Fruit fly (Drosophila melanogaster) Kc167 (cell line): ENCODE results near the gene Wwox.
"Not testable (repeated sequence)": the region's sequence is repeated elsewhere in the genome, so short reads cannot be mapped to it uniquely, and the experiment has no call there.

ENCODE experiments used
- Myc ChIP-seq: fragments of >200 bp; optimal IDR thresholded peaks from 2 replicates; lab custom pipeline; 2017; ENCODE audit warnings: missing external identifiers
- Sin3A ChIP-seq: fragments of >200 bp; optimal IDR thresholded peaks from 2 replicates; lab custom pipeline; 2018; ENCODE audit warnings: missing external identifiers
- h ChIP-seq: fragments of >200 bp; optimal IDR thresholded peaks from 3 replicates; lab custom pipeline; 2018; ENCODE audit warnings: missing external identifiers
- insv ChIP-seq: fragments of >200 bp; optimal IDR thresholded peaks from 3 replicates; lab custom pipeline; 2018; ENCODE audit warnings: missing external identifiers
- psq ChIP-seq: fragments of >200 bp; optimal IDR thresholded peaks from 2 replicates; lab custom pipeline; 2017; ENCODE audit warnings: missing external identifiers
- ttk ChIP-seq: sonication (Bioruptor generic); optimal IDR thresholded peaks from 2 replicates; lab custom pipeline; 2017; ENCODE audit warnings: missing external identifiers

Wwox gene

DNA sequence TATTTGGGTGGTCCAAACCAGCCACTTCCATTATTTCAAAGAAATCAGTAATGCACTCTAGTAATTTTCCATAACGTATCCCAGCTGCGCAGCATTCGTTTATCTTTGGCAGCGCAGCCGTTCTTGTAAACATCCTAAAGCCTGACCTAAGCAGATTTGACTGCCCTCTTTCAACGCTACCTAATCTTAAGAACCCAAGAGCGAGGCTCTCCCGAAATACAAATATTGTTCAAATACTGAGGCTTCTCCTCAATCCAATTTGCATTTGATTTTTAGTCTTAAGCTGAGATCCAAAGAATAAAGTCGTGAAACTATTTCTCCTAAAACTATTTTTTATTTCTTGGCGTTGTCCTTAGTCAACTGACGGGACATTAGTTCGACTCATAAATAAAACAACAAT is 20.4 kb downstream of the Wwox start, which contains the start of gene CG7231:
TSS of gene CG7231 (plus strand) at position 301 of the 400 bp plus-strand sequence.
- TF ChIP-seq h, psq, ttk (lab: Kevin White, UChicago): not testable (repeated sequence)

- TF ChIP-seq ttk (lab: Kevin White, UChicago) = no peak
- TF ChIP-seq Myc = no peak
- TF ChIP-seq psq (lab: Kevin White, UChicago) = no peak
- no peak for TF ChIP-seq h (lab: Kevin White, UChicago)
- no peak for TF ChIP-seq insv
- no peak for TF ChIP-seq Sin3A (lab: Kevin White, UChicago)
Measured at dm6 chr2L:7976738-7977137, 27.3 kb downstream of the Wwox start.

DNA sequence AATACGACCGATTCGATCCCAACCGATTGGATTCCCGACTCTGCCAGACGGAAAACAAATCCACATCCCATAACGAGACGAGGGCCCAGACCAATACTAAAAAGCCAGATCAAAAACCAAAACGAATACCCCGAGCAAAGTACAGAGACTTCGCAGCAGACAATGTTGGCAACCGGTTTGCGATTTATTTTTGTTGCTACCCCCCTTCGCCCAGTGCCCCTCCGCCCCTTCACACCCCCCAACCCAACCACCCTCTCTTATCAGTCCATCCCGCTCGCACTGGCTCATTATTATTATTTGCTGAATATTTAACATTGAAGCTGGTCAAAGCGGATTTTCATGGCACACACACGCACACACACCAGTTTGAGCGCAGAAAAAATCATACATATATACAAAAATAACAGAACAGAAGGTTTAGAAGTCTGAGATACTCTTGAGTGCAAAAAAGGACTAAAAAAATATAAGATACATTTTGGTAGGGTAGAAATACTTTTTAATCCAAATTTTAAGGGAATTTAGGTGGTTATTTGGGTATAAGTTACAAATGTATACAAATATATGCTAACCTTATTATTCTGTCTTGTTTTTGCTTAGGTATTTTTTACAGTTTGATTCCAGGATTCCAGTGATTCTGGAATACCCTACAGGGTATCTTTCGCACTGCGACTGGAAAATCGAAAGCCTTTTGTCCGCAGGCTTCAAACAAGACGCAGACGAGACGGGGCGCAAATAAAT is 30.4 kb downstream of the Wwox start:
- no peak for TF ChIP-seq insv
- TF ChIP-seq Sin3A (lab: Kevin White, UChicago) = no peak
- TF ChIP-seq psq (lab: Kevin White, UChicago) = no peak
- TF ChIP-seq h (lab: Kevin White, UChicago) = no peak
- TF ChIP-seq Myc = no peak
- no peak for TF ChIP-seq ttk (lab: Kevin White, UChicago)

- TF ChIP-seq insv (no peak), ttk (lab: Kevin White, UChicago) (no peak), Sin3A (lab: Kevin White, UChicago) (no peak), psq (lab: Kevin White, UChicago) (no peak), Myc (no peak), h (lab: Kevin White, UChicago) (no peak)
Measured at dm6 chr2L:7971423-7971822, 32.7 kb downstream of the Wwox start.

DNA sequence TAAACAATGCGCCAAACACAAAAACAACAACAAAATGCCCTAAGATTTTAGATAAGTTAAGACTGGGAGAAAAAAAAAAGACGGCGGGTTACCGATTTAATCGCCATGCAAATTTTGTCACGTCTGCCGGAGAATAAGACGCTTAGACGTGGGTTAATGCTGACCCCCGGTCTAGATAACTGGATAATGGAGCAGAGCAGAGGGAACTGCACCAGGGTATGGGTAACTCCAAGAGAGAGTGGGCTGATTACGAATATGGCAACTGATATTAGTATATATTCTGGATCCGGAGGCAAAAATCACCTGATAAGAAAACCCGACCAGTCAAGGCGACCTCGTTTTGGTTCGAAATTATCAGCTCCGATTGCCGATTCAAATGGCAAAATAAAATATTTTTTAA is 34.1 kb downstream of the Wwox start:
- no peak for TF ChIP-seq insv
- no peak for TF ChIP-seq Myc
- no peak for TF ChIP-seq Sin3A (lab: Kevin White, UChicago)
- TF ChIP-seq h (lab: Kevin White, UChicago) = no peak
- TF ChIP-seq psq (lab: Kevin White, UChicago) = no peak
- TF ChIP-seq ttk (lab: Kevin White, UChicago) = no peak

- TF ChIP-seq insv = no peak
Measured at dm6 chr2L:7969329-7969728, 34.8 kb downstream of the Wwox start.

DNA sequence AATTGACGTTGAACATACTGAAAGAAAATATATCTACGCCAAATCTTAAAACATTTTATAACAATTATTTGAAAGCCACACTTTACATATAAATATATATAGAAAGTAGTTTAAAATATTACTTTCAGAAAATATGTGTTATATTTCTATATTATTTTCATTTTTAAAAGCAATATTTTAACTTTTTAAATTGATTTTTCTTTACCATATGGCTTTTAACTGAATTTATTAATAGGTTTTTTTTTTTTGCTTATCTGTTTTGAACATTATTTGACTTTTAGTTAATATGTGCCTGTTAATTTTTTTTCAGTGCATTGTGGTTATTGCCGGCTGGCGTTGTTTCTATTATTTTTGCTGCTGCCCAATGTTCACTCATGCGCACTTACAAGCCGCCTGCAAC is 36.0 kb downstream of the Wwox start:
- TF ChIP-seq h (lab: Kevin White, UChicago) = no peak
- no peak for TF ChIP-seq insv
- no peak for TF ChIP-seq psq (lab: Kevin White, UChicago)
- no peak for TF ChIP-seq ttk (lab: Kevin White, UChicago)
- TF ChIP-seq Sin3A (lab: Kevin White, UChicago) = no peak
- no peak for TF ChIP-seq Myc

DNA sequence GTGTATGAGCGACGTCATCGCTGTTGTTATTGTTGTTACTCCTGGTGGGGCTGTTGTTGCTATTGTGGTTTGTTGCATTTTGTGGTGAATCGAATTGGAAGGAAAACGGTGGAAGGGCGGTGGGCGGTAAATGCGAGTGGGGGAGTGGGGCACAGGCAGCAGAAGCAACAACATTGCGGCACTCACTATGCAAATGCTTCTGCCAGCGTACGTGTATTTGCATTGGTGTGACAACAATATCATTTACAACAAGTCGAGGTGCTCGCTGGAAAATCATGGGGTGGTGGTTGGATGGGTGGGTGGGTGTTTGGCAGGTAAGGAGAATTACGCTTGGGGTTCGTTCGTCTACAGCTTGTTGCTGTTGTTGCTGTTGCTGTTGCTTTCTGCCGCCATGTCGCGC is 36.4 kb downstream of the Wwox start:
- no peak for TF ChIP-seq Sin3A (lab: Kevin White, UChicago)
- no peak for TF ChIP-seq h (lab: Kevin White, UChicago)
- no peak for TF ChIP-seq psq (lab: Kevin White, UChicago)
- no peak for TF ChIP-seq Myc
- no peak for TF ChIP-seq ttk (lab: Kevin White, UChicago)
- no peak for TF ChIP-seq insv

DNA sequence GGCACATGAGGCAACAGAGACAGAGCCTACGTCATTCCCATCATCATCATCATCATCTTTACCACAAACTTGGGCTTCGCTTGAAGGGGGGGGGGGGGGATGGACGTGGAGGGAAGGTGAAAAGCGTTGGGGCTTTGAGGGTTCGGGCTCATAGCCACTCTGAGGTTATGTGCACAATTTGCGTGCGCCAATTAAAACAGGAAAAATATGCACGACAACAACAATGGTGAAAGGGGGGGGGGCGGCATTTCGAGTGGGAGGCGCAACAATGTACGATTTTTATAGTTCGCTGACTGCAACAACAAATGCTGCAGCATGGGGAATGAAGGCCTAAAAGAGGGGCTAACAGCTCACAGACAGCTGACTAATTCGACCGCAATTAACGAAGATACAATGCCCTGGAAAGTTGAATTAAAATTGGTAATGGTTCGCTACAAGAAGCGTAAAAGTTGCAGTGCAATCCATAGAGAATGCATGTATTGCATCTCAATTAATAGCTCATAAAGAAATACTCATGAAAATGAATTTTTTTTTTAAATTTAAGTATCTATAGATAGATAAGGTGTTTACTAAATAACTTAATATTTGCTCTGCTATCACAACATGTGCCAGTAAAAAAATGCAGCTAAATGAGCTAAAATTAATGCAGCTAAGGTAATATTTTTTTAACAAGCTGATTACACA is 37.1 kb downstream of the Wwox start:
- TF ChIP-seq ttk (lab: Kevin White, UChicago) (no peak), Sin3A (lab: Kevin White, UChicago) (no peak), h (lab: Kevin White, UChicago) (no peak), psq (lab: Kevin White, UChicago) (no peak), Myc (no peak), insv (no peak)

- no peak for TF ChIP-seq Myc
- TF ChIP-seq h (lab: Kevin White, UChicago) = no peak
- no peak for TF ChIP-seq Sin3A (lab: Kevin White, UChicago)
- TF ChIP-seq psq (lab: Kevin White, UChicago) = no peak
- TF ChIP-seq ttk (lab: Kevin White, UChicago) = no peak
- TF ChIP-seq insv = no peak
Measured at dm6 chr2L:7966461-7966846, 37.6 kb downstream of the Wwox start.

DNA sequence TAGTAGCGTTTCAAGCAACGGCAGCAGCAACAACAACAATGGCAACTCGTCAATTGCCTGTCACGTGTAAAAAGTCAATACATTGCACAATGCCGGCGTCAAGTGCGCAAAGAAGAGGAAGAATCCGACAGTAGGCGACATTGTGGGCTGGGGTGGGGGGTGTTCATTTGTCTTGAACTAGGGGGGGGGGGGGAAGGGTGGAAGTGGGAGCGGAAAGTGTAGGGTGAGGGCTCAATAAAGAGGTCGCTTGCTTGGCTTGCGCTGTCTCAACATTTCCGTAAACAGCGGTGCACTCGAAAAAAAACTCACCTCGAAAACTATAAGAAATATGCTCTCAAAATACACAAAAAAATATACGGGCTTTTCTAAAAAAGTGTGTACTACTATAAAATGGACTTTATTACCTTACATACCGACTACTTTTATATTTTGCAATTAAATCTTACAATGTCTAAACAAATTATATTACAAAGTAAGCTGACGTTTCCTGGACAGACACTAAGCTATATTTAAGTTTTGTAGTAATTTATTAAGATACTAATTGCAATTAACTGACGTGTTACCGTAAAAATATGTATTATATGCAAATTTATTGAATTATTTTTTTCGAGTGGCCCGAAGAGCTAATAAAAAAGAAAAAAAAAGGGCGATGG is 38.2 kb downstream of the Wwox start:
- no peak for TF ChIP-seq Sin3A (lab: Kevin White, UChicago)
- no peak for TF ChIP-seq h (lab: Kevin White, UChicago)
- TF ChIP-seq psq (lab: Kevin White, UChicago) = no peak
- no peak for TF ChIP-seq Myc
- no peak for TF ChIP-seq ttk (lab: Kevin White, UChicago)
- TF ChIP-seq insv = no peak

DNA sequence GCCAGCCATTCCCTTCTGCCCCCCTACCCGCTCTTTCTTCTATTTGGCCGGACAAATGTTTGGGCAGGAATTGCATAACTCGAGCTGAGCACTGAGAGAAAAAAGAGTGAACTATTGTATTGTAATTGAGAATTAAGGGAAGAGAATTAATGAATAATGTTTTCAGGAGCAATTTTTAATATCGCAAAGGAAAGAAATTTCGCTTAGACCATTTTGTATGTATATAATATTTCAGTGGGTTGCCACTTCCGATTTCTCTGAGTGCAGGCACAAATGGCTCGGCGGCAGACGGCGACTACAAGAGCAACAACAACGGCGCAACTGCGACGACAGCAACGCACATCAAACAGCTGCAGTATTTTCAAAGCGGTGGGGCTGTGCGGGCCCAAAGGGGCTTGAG is 39.5 kb downstream of the Wwox start:
- TF ChIP-seq Myc (no peak), h (lab: Kevin White, UChicago) (no peak), ttk (lab: Kevin White, UChicago) (no peak), Sin3A (lab: Kevin White, UChicago) (no peak), psq (lab: Kevin White, UChicago) (no peak), insv (no peak)
